Worm (Caenorhabditis elegans): ENCODE measurements around the gene phyh-1.

- TF ChIP-seq nhr-237 (tag; optimal IDR thresholded peaks at IDR 0.05) (no peak), snpc-4 (tag; optimal IDR thresholded peaks at IDR 0.05) (no peak), ztf-4 (tag; optimal IDR thresholded peaks at IDR 0.05) (no peak), nhr-12 (tag; optimal IDR thresholded peaks at IDR 0.05) (no peak), unc-62 (GFP tag; optimal IDR thresholded peaks at IDR 0.05) (no peak), ZK546.5 (tag; optimal IDR thresholded peaks at IDR 0.05) (no peak), mdl-1 (tag; optimal IDR thresholded peaks at IDR 0.05) (no peak)
Observed at ce11 chrIV:17237029-17237428, 22.2 kb downstream of the phyh-1 start.
